Fruit fly (Drosophila melanogaster) whole organism, prepupa: ENCODE results near the gene CG32679.

ENCODE experiments used
- CG10669 ChIP-seq: fragments of 200-800 bp; sonication (Bioruptor generic); optimal IDR thresholded peaks from 3 replicates; lab custom pipeline; 2018; ENCODE audit warnings: missing biosample characterization, mild to moderate bottlenecking, missing genetic modification characterization, moderate library complexity
- CG11762 ChIP-seq: fragments of 200-800 bp; sonication (Bioruptor generic); optimal IDR thresholded peaks from 3 replicates; lab custom pipeline; 2016; ENCODE audit warnings: missing biosample characterization, missing genetic modification characterization; ENCODE audit not compliant: insufficient read depth
- CG11902 ChIP-seq: fragments of 200-800 bp; sonication (Bioruptor generic); optimal IDR thresholded peaks from 3 replicates; lab custom pipeline; 2016; ENCODE audit warnings: missing biosample characterization, missing genetic modification characterization
- CG16779 ChIP-seq: fragments of 200-800 bp; sonication (Bioruptor generic); optimal IDR thresholded peaks from 3 replicates; lab custom pipeline; 2017; ENCODE audit warnings: missing biosample characterization, mild to moderate bottlenecking, missing genetic modification characterization
- CG31627 ChIP-seq: fragments of 200-800 bp; sonication (Bioruptor generic); optimal IDR thresholded peaks from 3 replicates; lab custom pipeline; 2016; ENCODE audit warnings: missing biosample characterization, missing genetic modification characterization
- CG34406 ChIP-seq: fragments of 200-800 bp; sonication (Bioruptor generic); optimal IDR thresholded peaks from 3 replicates; lab custom pipeline; 2016; ENCODE audit warnings: missing biosample characterization, missing genetic modification characterization
- CG3919 ChIP-seq: fragments of 200-800 bp; sonication (Bioruptor generic); optimal IDR thresholded peaks from 3 replicates; lab custom pipeline; 2016; ENCODE audit warnings: missing biosample characterization, missing genetic modification characterization
- CG6276 ChIP-seq: fragments of 200-800 bp; sonication (Bioruptor generic); optimal IDR thresholded peaks from 2 replicates; lab custom pipeline; 2017; ENCODE audit warnings: missing biosample characterization, mild to moderate bottlenecking, missing genetic modification characterization
- CG6792 ChIP-seq: fragments of 200-800 bp; sonication (Bioruptor generic); optimal IDR thresholded peaks from 3 replicates; lab custom pipeline; 2016; ENCODE audit warnings: missing biosample characterization, missing genetic modification characterization
- CG6854 ChIP-seq: fragments of 200-800 bp; sonication (Bioruptor generic); optimal IDR thresholded peaks from 2 replicates; lab custom pipeline; 2017; ENCODE audit warnings: missing biosample characterization, mild to moderate bottlenecking, missing genetic modification characterization
- CG7368 ChIP-seq: fragments of 200-800 bp; sonication (Bioruptor generic); optimal IDR thresholded peaks from 3 replicates; lab custom pipeline; 2016; ENCODE audit warnings: missing biosample characterization, missing genetic modification characterization
- CG8319 ChIP-seq: fragments of 200-800 bp; sonication (Bioruptor generic); optimal IDR thresholded peaks from 3 replicates; lab custom pipeline; 2016; ENCODE audit warnings: missing biosample characterization, missing genetic modification characterization
- CG8632 ChIP-seq: fragments of 200-800 bp; sonication (Bioruptor generic); optimal IDR thresholded peaks from 3 replicates; lab custom pipeline; 2016; ENCODE audit warnings: missing biosample characterization, missing genetic modification characterization
- CG9139 ChIP-seq: fragments of 200-800 bp; sonication (Bioruptor generic); optimal IDR thresholded peaks from 3 replicates; lab custom pipeline; 2017; ENCODE audit warnings: missing biosample characterization, mild to moderate bottlenecking, missing genetic modification characterization
- Eip75B ChIP-seq: fragments of 200-800 bp; sonication (Bioruptor generic); optimal IDR thresholded peaks from 3 replicates; lab custom pipeline; 2016; ENCODE audit warnings: missing biosample characterization, missing genetic modification characterization
- Eip78C ChIP-seq: fragments of 200-800 bp; sonication (Bioruptor generic); peaks from one replicate; lab custom pipeline; 2016; ENCODE audit warnings: missing biosample characterization, missing genetic modification characterization
- Gug ChIP-seq: fragments of 200-800 bp; sonication (Bioruptor generic); IDR thresholded peaks from 2 replicates; pipeline ENCODE4 v1.3.6; 2022; ENCODE audit warnings: missing biosample characterization, missing genetic modification characterization
- Hr38 ChIP-seq: sonication (Bioruptor generic); optimal IDR thresholded peaks from 2 replicates; lab custom pipeline; 2016; ENCODE audit warnings: missing biosample characterization, missing genetic modification characterization
- Hr39 ChIP-seq: fragments of 200-800 bp; sonication (Bioruptor generic); optimal IDR thresholded peaks from 2 replicates; lab custom pipeline; 2016; ENCODE audit warnings: missing biosample characterization, missing genetic modification characterization
- Hr4 ChIP-seq: fragments of 200-800 bp; sonication (Bioruptor generic); optimal IDR thresholded peaks from 3 replicates; lab custom pipeline; 2016; ENCODE audit warnings: missing biosample characterization, missing genetic modification characterization
- Lpt ChIP-seq: fragments of 200-800 bp; sonication (Bioruptor generic); optimal IDR thresholded peaks from 3 replicates; lab custom pipeline; 2016; ENCODE audit warnings: missing biosample characterization, missing genetic modification characterization
- Met ChIP-seq: fragments of 200-800 bp; sonication (Bioruptor generic); optimal IDR thresholded peaks from 3 replicates; lab custom pipeline; 2016; ENCODE audit warnings: missing biosample characterization, missing genetic modification characterization
- Smox ChIP-seq: fragments of 200-800 bp; sonication (Bioruptor generic); optimal IDR thresholded peaks from 3 replicates; lab custom pipeline; 2016; ENCODE audit warnings: missing biosample characterization, missing genetic modification characterization
- Sox14 ChIP-seq: fragments of 200-800 bp; sonication (Bioruptor generic); optimal IDR thresholded peaks from 3 replicates; lab custom pipeline; 2016; ENCODE audit warnings: missing biosample characterization, missing genetic modification characterization
- Sox15 ChIP-seq: fragments of 200-800 bp; sonication (Bioruptor generic); optimal IDR thresholded peaks from 3 replicates; lab custom pipeline; 2016; ENCODE audit warnings: missing biosample characterization, missing genetic modification characterization
- achi ChIP-seq: fragments of 200-800 bp; sonication (Bioruptor generic); optimal IDR thresholded peaks from 3 replicates; lab custom pipeline; 2016; ENCODE audit warnings: missing biosample characterization, missing genetic modification characterization
- acj6 ChIP-seq: fragments of 200-800 bp; sonication (Bioruptor generic); optimal IDR thresholded peaks from 3 replicates; lab custom pipeline; 2016; ENCODE audit warnings: missing biosample characterization, missing genetic modification characterization
- cyc ChIP-seq: fragments of 200-800 bp; sonication (Bioruptor generic); optimal IDR thresholded peaks from 3 replicates; lab custom pipeline; 2016; ENCODE audit warnings: missing biosample characterization, missing genetic modification characterization
- dac ChIP-seq: fragments of 200-800 bp; sonication (Bioruptor generic); optimal IDR thresholded peaks from 2 replicates; lab custom pipeline; 2017; ENCODE audit warnings: missing biosample characterization, mild to moderate bottlenecking, missing genetic modification characterization
- dsx ChIP-seq: fragments of 200-800 bp; optimal IDR thresholded peaks from 3 replicates; lab custom pipeline; 2019; ENCODE audit warnings: missing biosample characterization, mild to moderate bottlenecking, missing genetic modification characterization, moderate library complexity; ENCODE audit not compliant: poor library complexity, severe bottlenecking
- eg ChIP-seq: fragments of 200-800 bp; sonication (Bioruptor generic); IDR thresholded peaks from 3 replicates; pipeline ENCODE4 v1.3.6; 2022; ENCODE audit warnings: missing biosample characterization, missing genetic modification characterization
- esn ChIP-seq: fragments of 200-800 bp; sonication (Bioruptor generic); optimal IDR thresholded peaks from 2 replicates; lab custom pipeline; 2016; ENCODE audit warnings: missing biosample characterization, mild to moderate bottlenecking, missing genetic modification characterization, moderate library complexity
- fd59A ChIP-seq: fragments of 200-800 bp; sonication (Bioruptor generic); optimal IDR thresholded peaks from 2 replicates; lab custom pipeline; 2017; ENCODE audit warnings: missing biosample characterization, mild to moderate bottlenecking, missing genetic modification characterization, missing genetic modification reagents
- fkh ChIP-seq: fragments of 200-800 bp; sonication (Bioruptor generic); optimal IDR thresholded peaks from 3 replicates; lab custom pipeline; 2017; ENCODE audit warnings: missing biosample characterization, mild to moderate bottlenecking, missing genetic modification characterization, moderate library complexity
- lz ChIP-seq: fragments of 200-800 bp; sonication (Bioruptor generic); optimal IDR thresholded peaks from 3 replicates; lab custom pipeline; 2016; ENCODE audit warnings: missing biosample characterization, missing genetic modification characterization
- net ChIP-seq: fragments of 200-800 bp; sonication (Bioruptor generic); optimal IDR thresholded peaks from 3 replicates; lab custom pipeline; 2016; ENCODE audit warnings: missing biosample characterization, missing genetic modification characterization
- pdm3 ChIP-seq: fragments of 200-800 bp; sonication (Bioruptor generic); optimal IDR thresholded peaks from 3 replicates; lab custom pipeline; 2016; ENCODE audit warnings: missing biosample characterization, missing genetic modification characterization
- salr ChIP-seq, 2 experiments: fragments of 200-800 bp; sonication (Bioruptor generic); optimal IDR thresholded peaks; 3 replicates each; lab custom pipeline; 2016 to 2018; ENCODE audit warnings: missing biosample characterization in 2 of 2, missing genetic modification characterization in 2 of 2, mild to moderate bottlenecking in 1 of 2
- spab ChIP-seq: fragments of 200-800 bp; sonication (Bioruptor generic); optimal IDR thresholded peaks from 2 replicates; lab custom pipeline; 2017; ENCODE audit warnings: missing biosample characterization, mild to moderate bottlenecking, missing genetic modification characterization, missing genetic modification reagents
- ss ChIP-seq, 2 experiments: fragments of 200-800 bp; sonication (Bioruptor generic); optimal IDR thresholded peaks; 2 replicates in 1 of 2; 3 replicates in 1 of 2; lab custom pipeline; 2017 to 2018; ENCODE audit warnings: mild to moderate bottlenecking in 2 of 2, missing biosample characterization in 2 of 2, missing genetic modification characterization in 2 of 2, moderate library complexity in 1 of 2
- svp ChIP-seq: fragments of 200-800 bp; sonication (Bioruptor generic); peaks from one replicate; lab custom pipeline; 2016; ENCODE audit warnings: missing biosample characterization, missing genetic modification characterization

The CG32679 gene

DNA sequence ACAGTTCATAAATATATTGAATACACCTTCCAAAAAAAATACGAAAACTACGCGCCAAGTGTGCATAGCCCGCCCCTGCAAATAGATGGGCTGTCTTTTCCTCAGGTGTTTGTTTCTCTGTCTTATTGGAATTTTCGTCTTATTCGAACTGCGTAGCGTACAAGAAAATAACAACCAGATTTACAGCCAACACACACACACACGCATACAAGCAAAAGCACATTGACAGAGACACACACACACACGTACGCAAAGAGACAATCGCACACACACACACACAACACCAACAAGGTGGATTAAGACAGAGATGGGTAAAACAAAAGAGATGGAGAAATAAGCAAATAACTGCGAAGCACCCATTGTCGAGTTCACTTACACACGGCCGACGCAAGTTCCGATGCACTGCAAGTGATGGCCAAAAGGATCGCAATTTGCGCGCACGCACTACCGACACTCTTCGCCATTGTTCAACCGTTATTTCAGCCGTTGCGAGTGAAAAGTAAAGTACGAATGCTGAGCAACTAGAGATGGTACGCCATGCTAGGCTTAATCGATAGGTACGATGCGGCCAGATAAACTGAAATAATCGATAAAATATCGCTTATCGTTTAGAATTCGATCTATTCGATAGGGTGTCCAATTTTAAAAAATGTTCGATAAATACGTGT is 1.4 kb downstream of the CG32679 start (continued):
- TF ChIP-seq CG6854 (GFP tag; lab: Kevin White, UChicago), result peak; percentile 60
- no peak for TF ChIP-seq CG31627
- no peak for TF ChIP-seq CG7368 (GFP tag; lab: Kevin White, UChicago)
- TF ChIP-seq Eip78C (GFP tag; lab: Kevin White, UChicago), result peak; percentile 89
- no peak for TF ChIP-seq CG10669 (GFP tag; lab: Kevin White, UChicago)
- TF ChIP-seq eg (GFP tag; lab: Robert Waterston, UW), result peak; percentile 17; the same call in 1 of the 3 replicates
- TF ChIP-seq fkh (GFP tag; lab: Kevin White, UChicago), result peak; percentile 89
- TF ChIP-seq CG6276 (GFP tag; lab: Kevin White, UChicago), result peak; percentile 2
- no peak for TF ChIP-seq dac
- TF ChIP-seq salr (GFP tag; optimal IDR thresholded peaks at IDR 0.05; lab: Kevin White, UChicago), result no peak

DNA sequence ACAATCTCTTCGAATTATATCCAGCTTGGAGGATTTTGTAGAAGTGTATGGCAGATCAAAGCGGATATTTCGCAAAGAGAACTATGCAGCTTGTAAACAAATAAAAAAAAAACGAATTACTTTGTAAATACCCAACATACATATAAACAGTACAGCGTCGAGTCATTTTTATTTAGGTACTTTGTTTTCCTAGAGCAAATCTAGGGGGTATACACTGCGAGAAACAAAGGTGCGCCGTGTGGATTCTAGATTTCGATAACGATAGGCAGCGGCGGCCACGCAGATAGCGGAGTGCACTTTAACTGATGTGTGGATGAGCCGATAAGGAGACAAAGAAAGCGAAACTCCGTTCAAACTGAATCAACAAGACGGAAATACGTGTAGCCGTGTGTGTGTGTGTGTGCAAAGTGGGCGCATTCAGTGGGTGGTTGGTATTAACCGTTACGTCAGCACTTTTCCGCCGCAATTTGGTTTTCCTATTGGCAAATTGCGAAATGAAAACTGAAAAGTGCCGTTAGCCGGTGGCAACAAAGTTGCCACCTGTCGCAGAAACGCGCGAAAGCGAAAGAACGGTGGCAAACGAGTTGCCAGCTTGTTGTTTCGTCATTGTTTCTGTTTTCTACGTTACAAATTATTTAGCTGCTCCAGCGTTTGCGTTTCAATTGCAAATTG is 2.6 kb downstream of the CG32679 start:
- TF ChIP-seq CG8319 (GFP tag; lab: Kevin White, UChicago), result no peak
- TF ChIP-seq dsx, result peak; percentile 15
- peak; percentile 11 for TF ChIP-seq CG3919
- no peak for TF ChIP-seq Lpt
- no peak for TF ChIP-seq CG16779 (tag; lab: Kevin White, UChicago)
- TF ChIP-seq Gug (GFP tag; lab: Robert Waterston, UW), result peak; percentile 33
- TF ChIP-seq ss (GFP tag; optimal IDR thresholded peaks at IDR 0.05; lab: Kevin White, UChicago), result peak in 1 of 2 experiments; percentile 23
- TF ChIP-seq eg (GFP tag; lab: Robert Waterston, UW), result no peak
- peak; percentile 69 for TF ChIP-seq Eip78C (GFP tag; lab: Kevin White, UChicago)
- no peak for TF ChIP-seq CG6854 (GFP tag; lab: Kevin White, UChicago)
- TF ChIP-seq CG11902 (GFP tag; lab: Kevin White, UChicago), result no peak
- TF ChIP-seq achi (GFP tag; lab: Kevin White, UChicago), result no peak
- peak; percentile 65 for TF ChIP-seq Sox14 (GFP tag; lab: Kevin White, UChicago)
- peak; percentile 13 for TF ChIP-seq acj6 (GFP tag; lab: Kevin White, UChicago)
- no peak for TF ChIP-seq Smox (GFP tag; lab: Kevin White, UChicago)
- peak; percentile 75 for TF ChIP-seq svp (GFP tag; lab: Kevin White, UChicago)
- peak; percentile 78 for TF ChIP-seq fkh (GFP tag; lab: Kevin White, UChicago)

DNA sequence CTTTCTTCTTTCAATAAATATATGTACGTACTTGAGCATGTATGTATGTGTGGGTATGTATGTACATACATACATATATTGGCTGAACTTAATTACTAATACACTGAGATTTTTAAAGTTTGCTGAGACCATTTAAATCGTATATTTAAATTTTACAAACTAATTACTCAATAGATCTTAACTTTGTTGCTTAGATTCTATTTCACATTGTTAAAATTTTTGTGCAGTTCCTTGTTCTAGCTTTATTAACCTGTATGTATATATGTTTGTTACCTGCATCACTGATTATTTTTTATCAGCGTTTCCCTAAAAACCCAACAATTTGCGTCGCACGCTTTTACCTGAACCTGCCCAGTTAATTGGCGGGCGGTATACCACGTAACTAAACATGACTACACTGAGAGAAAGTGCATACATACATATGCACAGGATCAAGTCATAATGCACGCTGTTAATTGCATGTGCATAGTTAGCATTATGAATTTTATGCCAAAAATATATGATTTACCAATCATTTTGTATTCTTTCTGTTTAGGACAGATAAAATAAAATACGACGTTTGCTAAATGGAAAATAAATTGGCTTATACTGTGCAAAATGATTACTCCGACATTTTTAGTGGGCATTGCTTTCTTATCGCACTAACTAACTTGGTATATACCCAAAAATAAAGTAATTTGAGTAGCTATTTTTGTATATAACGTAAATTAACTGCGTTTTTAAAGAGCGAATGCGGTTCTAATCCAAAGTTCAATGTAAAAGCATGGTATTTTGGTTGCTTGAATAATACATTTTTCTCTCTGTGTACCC is 4.5 kb downstream of the CG32679 start:
- TF ChIP-seq esn (GFP tag; lab: Kevin White, UChicago), result peak; percentile 67
- no peak for TF ChIP-seq CG11762 (GFP tag; lab: Kevin White, UChicago)
- TF ChIP-seq CG6792 (GFP tag; lab: Kevin White, UChicago), result no peak
- peak; percentile 47 for TF ChIP-seq pdm3 (GFP tag; lab: Kevin White, UChicago)
- peak; percentile 38 for TF ChIP-seq CG31627
- TF ChIP-seq lz (GFP tag; lab: Kevin White, UChicago), result peak; percentile 35
- peak; percentile 1 for TF ChIP-seq CG7368 (GFP tag; lab: Kevin White, UChicago)
- no peak for TF ChIP-seq fd59A (GFP tag; lab: Kevin White, UChicago)
- peak; percentile 22 for TF ChIP-seq cyc (GFP tag; lab: Kevin White, UChicago)
- TF ChIP-seq CG6854 (GFP tag; lab: Kevin White, UChicago), result no peak
- TF ChIP-seq CG8632 (GFP tag; lab: Kevin White, UChicago), result peak; percentile 3
- no peak for TF ChIP-seq dsx
- peak; percentile 28 for TF ChIP-seq Eip75B (GFP tag; lab: Kevin White, UChicago)
- no peak for TF ChIP-seq Hr38 (GFP tag; lab: Kevin White, UChicago)
- TF ChIP-seq CG34406, result peak; percentile 23
- TF ChIP-seq acj6 (GFP tag; lab: Kevin White, UChicago), result peak; percentile 37
- TF ChIP-seq Smox (GFP tag; lab: Kevin White, UChicago), result peak; percentile 47
- peak; percentile 27 for TF ChIP-seq Hr4 (GFP tag; lab: Kevin White, UChicago)
- TF ChIP-seq Sox15 (GFP tag; lab: Kevin White, UChicago), result no peak
- no peak for TF ChIP-seq ss (GFP tag; optimal IDR thresholded peaks at IDR 0.05; lab: Kevin White, UChicago)
- peak; percentile 59 for TF ChIP-seq Hr39 (GFP tag; lab: Kevin White, UChicago)
- TF ChIP-seq Lpt, result no peak
- no peak for TF ChIP-seq net
- peak; percentile 57 for TF ChIP-seq Met (GFP tag; lab: Kevin White, UChicago)
- no peak for TF ChIP-seq CG9139 (GFP tag; lab: Kevin White, UChicago)
- peak; percentile 35 for TF ChIP-seq CG3919
- no peak for TF ChIP-seq CG11902 (GFP tag; lab: Kevin White, UChicago)
- TF ChIP-seq spab (GFP tag; lab: Kevin White, UChicago), result no peak
- peak; percentile 48; the same call in 1 of the 3 replicates for TF ChIP-seq eg (GFP tag; lab: Robert Waterston, UW)
- peak; percentile 4 for TF ChIP-seq CG6276 (GFP tag; lab: Kevin White, UChicago)
- peak; percentile 32 for TF ChIP-seq achi (GFP tag; lab: Kevin White, UChicago)
- no peak for TF ChIP-seq fkh (GFP tag; lab: Kevin White, UChicago)
